Fruit fly (Drosophila melanogaster) Kc167 (cell line): ENCODE measurements around the gene Plod.

ENCODE experiments used
- Sin3A ChIP-seq: fragments of >200 bp; optimal IDR thresholded peaks from 2 replicates; lab custom pipeline; 2018; ENCODE audit warnings: missing external identifiers
- h ChIP-seq: fragments of >200 bp; optimal IDR thresholded peaks from 3 replicates; lab custom pipeline; 2018; ENCODE audit warnings: missing external identifiers
- insv ChIP-seq: fragments of >200 bp; optimal IDR thresholded peaks from 3 replicates; lab custom pipeline; 2018; ENCODE audit warnings: missing external identifiers
- psq ChIP-seq: fragments of >200 bp; optimal IDR thresholded peaks from 2 replicates; lab custom pipeline; 2017; ENCODE audit warnings: missing external identifiers
- ttk ChIP-seq: sonication (Bioruptor generic); optimal IDR thresholded peaks from 2 replicates; lab custom pipeline; 2017; ENCODE audit warnings: missing external identifiers

DNA sequence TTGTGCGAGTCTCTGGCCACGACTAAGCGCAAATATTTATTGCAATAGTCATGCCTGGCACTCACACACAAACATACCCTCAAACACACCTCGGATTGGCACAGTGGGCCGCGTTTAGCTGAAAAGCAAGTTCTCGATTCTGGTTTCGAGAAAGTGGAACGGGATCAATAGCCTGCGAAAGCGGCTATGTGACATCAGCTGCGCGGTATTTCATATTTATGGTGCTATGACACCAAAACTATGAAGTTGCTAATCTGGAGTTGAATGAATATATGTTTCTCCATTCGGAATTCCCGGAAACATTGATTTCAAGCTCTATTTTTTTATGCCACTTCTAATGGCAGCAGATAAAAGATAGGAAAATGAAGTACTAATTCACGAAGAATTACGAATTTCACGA is 12.1 kb upstream of the Plod start:
- no peak for TF ChIP-seq h (lab: Kevin White, UChicago)
- no peak for TF ChIP-seq insv (lab: Kevin White, UChicago)
- TF ChIP-seq ttk (lab: Kevin White, UChicago) = no peak
- TF ChIP-seq psq = no peak
- TF ChIP-seq Sin3A = no peak
